Worm (Caenorhabditis elegans): ENCODE measurements around the gene F01G10.4.

- no peak for TF ChIP-seq B0336.3 (GFP tag; IDR thresholded peaks at IDR 0.05)
- no peak for TF ChIP-seq lir-1 (GFP tag; conservative IDR thresholded peaks at IDR 0.05)
- no peak for TF ChIP-seq B0035.1 (tag; optimal IDR thresholded peaks at IDR 0.05)
- TF ChIP-seq hlh-26 (GFP tag; conservative IDR thresholded peaks at IDR 0.05): no peak
- TF ChIP-seq attf-6 (GFP tag; IDR thresholded peaks at IDR 0.05): no peak
- TF ChIP-seq athp-1 (tag; optimal IDR thresholded peaks at IDR 0.05): no peak
- no peak for TF ChIP-seq dox-1 (GFP tag; IDR thresholded peaks at IDR 0.05)
- TF ChIP-seq lin-35 (GFP tag; optimal IDR thresholded peaks at IDR 0.05): no peak
- TF ChIP-seq cebp-1 (GFP tag; IDR thresholded peaks at IDR 0.05): no peak
- TF ChIP-seq cebp-1 (tag; optimal IDR thresholded peaks at IDR 0.05): no peak
- no peak for TF ChIP-seq F10E7.11 (tag; optimal IDR thresholded peaks at IDR 0.05)
These were observed 18.9 kb upstream of the F01G10.4 start for ce11 chrIV:10251261-10251660.
